Worm (Caenorhabditis elegans): ENCODE measurements around the gene Y53G8B.1.
A peak's percentile ranks its signal among the peaks of the same experiment; 100 is the strongest.

The Y53G8B.1 gene

ce11 chrIII:3112616-3113015 is 16.5 kb upstream of the Y53G8B.1 start:
- TF ChIP-seq ceh-40 (GFP tag; IDR thresholded peaks at IDR 0.05) (no peak), snpc-1.1 (tag; optimal IDR thresholded peaks at IDR 0.05; ENCODE audit: insufficient read depth) (no peak), bed-2 (GFP tag; IDR thresholded peaks at IDR 0.05) (no peak), ekl-4 (GFP tag; IDR thresholded peaks at IDR 0.05) (no peak), zim-3 (tag; optimal IDR thresholded peaks at IDR 0.05) (no peak), Y53G8AR.9 (GFP tag; conservative IDR thresholded peaks at IDR 0.05) (no peak), sea-2 (GFP tag; IDR thresholded peaks at IDR 0.05) (no peak), nfyb-1 (GFP tag; IDR thresholded peaks at IDR 0.05) (no peak), snpc-4 (GFP tag; optimal IDR thresholded peaks at IDR 0.05) (no peak), snpc-4 (tag; optimal IDR thresholded peaks at IDR 0.05) (no peak), attf-3 (GFP tag; conservative IDR thresholded peaks at IDR 0.05) (no peak), nhr-120 (GFP tag; IDR thresholded peaks at IDR 0.05) (no peak), nhr-179 (tag; optimal IDR thresholded peaks at IDR 0.05) (no peak), somi-1 (GFP tag; optimal IDR thresholded peaks at IDR 0.05) (no peak), madf-3 (GFP tag; IDR thresholded peaks at IDR 0.05) (no peak), ZK185.1 (tag; optimal IDR thresholded peaks at IDR 0.05; ENCODE audit: poor library complexity, severe bottlenecking) (no peak), F57C9.4 (tag; optimal IDR thresholded peaks at IDR 0.05) (no peak)

ce11 chrIII:3116969-3117368 is 12.1 kb upstream of the Y53G8B.1 start:
- no peak for TF ChIP-seq B0336.3 (GFP tag; IDR thresholded peaks at IDR 0.05)
- no peak for TF ChIP-seq nfya-2 (GFP tag; IDR thresholded peaks at IDR 0.05)
- TF ChIP-seq snpc-4 (GFP tag; optimal IDR thresholded peaks at IDR 0.05): no peak
- TF ChIP-seq snpc-4 (tag; optimal IDR thresholded peaks at IDR 0.05): no peak
- TF ChIP-seq somi-1 (GFP tag; optimal IDR thresholded peaks at IDR 0.05): no peak
- no peak for TF ChIP-seq lin-26 (GFP tag; IDR thresholded peaks at IDR 0.05)
- no peak for TF ChIP-seq ztf-3 (GFP tag; optimal IDR thresholded peaks at IDR 0.05)
- no peak for TF ChIP-seq zim-3 (tag; optimal IDR thresholded peaks at IDR 0.05)
- no peak for TF ChIP-seq hlh-12 (tag; optimal IDR thresholded peaks at IDR 0.05)
- no peak for TF ChIP-seq K12H6.12 (tag; optimal IDR thresholded peaks at IDR 0.05)
- no peak for TF ChIP-seq cebp-1 (GFP tag; IDR thresholded peaks at IDR 0.05)
- peak; percentile 15 for TF ChIP-seq cebp-1 (tag; optimal IDR thresholded peaks at IDR 0.05)
- TF ChIP-seq dox-1 (GFP tag; IDR thresholded peaks at IDR 0.05): no peak; the same call in 1 of the 2 replicates
- no peak for TF ChIP-seq egl-44 (GFP tag; IDR thresholded peaks at IDR 0.05)
- no peak for TF ChIP-seq dpl-1 (GFP tag; optimal IDR thresholded peaks at IDR 0.05)
- TF ChIP-seq Y53G8AR.9 (GFP tag; conservative IDR thresholded peaks at IDR 0.05): no peak
- TF ChIP-seq hrde-1 (tag; optimal IDR thresholded peaks at IDR 0.05; ENCODE audit: borderline replicate concordance): no peak
- TF ChIP-seq atf-7 (tag; optimal IDR thresholded peaks at IDR 0.05): peak; percentile 23
- no peak for TF ChIP-seq repo-1 (tag; optimal IDR thresholded peaks at IDR 0.05)
- TF ChIP-seq nhr-80 (tag; optimal IDR thresholded peaks at IDR 0.05): peak; percentile 91

DNA sequence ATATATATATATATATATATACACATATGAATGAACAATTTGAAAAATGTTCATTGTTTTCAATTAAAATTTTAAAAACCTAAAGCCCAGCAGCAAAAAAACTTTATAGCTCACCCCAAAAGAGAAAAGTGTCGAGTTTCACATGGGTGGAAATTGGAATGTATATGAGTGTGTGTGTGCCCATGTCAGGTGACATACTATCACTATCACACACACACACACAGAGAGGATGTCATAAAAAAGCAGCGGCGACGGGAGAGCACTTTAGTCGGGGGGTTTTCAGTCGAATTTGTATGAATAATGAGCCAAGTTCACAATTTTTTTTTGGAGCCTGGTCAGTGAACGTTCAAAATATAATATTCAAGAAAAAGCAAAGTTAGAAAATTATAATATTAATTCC is 9.1 kb upstream of the Y53G8B.1 start:
- no peak for TF ChIP-seq F57C9.4 (tag; optimal IDR thresholded peaks at IDR 0.05)
- TF ChIP-seq nhr-80 (tag; optimal IDR thresholded peaks at IDR 0.05): peak; percentile 78

ce11 chrIII:3124209-3124786 is 4.8 kb upstream of the Y53G8B.1 start:
- no peak for TF ChIP-seq attf-5 (GFP tag; optimal IDR thresholded peaks at IDR 0.05)
- no peak for TF ChIP-seq ccch-3 (GFP tag; optimal IDR thresholded peaks at IDR 0.05)
- TF ChIP-seq him-1 (tag; optimal IDR thresholded peaks at IDR 0.05): no peak
- TF ChIP-seq hmg-1.2 (GFP tag; IDR thresholded peaks at IDR 0.05): no peak
- no peak for TF ChIP-seq zfh-2 (GFP tag; conservative IDR thresholded peaks at IDR 0.05)
- TF ChIP-seq lag-1 (GFP tag; IDR thresholded peaks at IDR 0.05): no peak
- TF ChIP-seq ztf-25 (GFP tag; IDR thresholded peaks at IDR 0.05): no peak
- no peak for TF ChIP-seq cebp-2 (GFP tag; IDR thresholded peaks at IDR 0.05)
- no peak for TF ChIP-seq C06A6.2 (GFP tag; conservative IDR thresholded peaks at IDR 0.05)
- TF ChIP-seq B0261.1 (tag; optimal IDR thresholded peaks at IDR 0.05): no peak
- no peak for TF ChIP-seq ceh-40 (GFP tag; IDR thresholded peaks at IDR 0.05)
- TF ChIP-seq B0019.2 (GFP tag; conservative IDR thresholded peaks at IDR 0.05): no peak
- TF ChIP-seq snpc-1.3 (tag; optimal IDR thresholded peaks at IDR 0.05; ENCODE audit: insufficient read depth): no peak
- no peak for TF ChIP-seq ceh-58 (GFP tag; IDR thresholded peaks at IDR 0.05)
- no peak for TF ChIP-seq Y56A3A.18 (GFP tag; IDR thresholded peaks at IDR 0.05)
